Fruit fly (Drosophila melanogaster) ovary, adult (tissue): ENCODE results near the gene HLH3B.

Experiments
- CG17801 ChIP-seq: fragments of 200-800 bp; optimal IDR thresholded peaks from 2 replicates; lab custom pipeline; 2019; ENCODE audit warnings: missing biosample characterization, mild to moderate bottlenecking, missing genetic modification characterization, moderate library complexity; ENCODE audit not compliant: partially characterized antibody

Gene HLH3B

DNA sequence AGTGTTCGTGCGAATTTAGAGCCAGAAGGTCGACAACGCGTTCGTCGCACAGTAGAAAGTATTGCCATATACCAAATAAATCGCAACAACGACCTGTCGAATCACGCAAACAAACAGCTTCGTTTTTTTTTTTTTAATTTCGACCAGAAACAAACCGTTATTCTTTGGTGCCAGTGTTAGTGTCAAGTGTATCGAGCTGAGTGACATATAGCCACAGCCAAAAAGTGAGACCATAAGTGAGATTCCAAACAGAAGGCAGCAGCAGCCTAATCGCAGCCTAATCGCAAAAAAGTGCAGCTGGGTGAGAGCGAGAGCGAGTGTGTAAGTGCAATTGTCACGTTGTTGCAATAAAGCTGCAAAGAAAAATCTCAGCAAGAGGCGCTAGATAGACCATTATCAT is 4.1 kb upstream of the HLH3B start, which contains the start of gene per:
Gene per (plus strand): TSS at position 1 of the 400 bp plus-strand sequence.
- TF ChIP-seq CG17801 (GFP tag; lab: Kevin White, UChicago) = no peak

DNA sequence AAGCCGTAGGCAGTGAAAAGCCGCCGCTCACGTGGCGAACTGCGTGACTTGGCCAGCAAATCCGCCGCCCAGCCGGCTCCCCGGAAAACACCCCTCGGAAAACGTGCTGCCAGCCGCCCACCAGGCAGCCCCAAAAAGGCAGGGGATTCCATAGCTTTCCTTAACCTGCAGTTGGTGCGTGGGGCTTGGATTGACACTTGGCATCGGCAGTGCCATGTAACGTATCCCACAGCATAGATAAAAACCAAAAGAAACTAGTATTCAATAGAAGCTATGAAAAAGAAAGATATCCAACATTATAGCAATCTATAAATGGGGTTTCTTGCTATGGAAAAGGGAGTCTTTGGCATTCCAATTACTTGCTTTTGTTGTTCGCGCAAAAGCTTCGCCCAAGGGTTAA is 3.5 kb upstream of the HLH3B start:
- no peak for TF ChIP-seq CG17801 (GFP tag; lab: Kevin White, UChicago)

DNA sequence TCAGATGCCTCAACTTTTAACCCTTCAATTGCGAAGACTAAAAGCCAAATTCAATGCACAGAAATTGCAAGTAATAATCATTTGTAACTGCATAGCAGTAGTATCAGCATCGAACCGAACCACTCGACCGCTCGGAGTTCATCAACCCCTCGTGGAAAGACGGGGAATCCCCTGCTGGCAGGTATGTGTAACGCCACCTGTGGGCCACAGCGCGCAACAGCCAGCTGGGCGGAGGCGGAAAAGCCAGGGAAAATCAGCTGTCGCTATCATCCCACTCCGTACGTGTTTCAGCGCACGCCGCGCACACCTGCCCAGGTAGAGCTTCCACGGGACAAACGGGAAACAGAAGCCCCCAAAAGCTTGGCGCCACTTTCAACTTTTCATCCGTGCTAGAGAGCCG is 2.9 kb upstream of the HLH3B start:
- no peak for TF ChIP-seq CG17801 (GFP tag; lab: Kevin White, UChicago)

DNA sequence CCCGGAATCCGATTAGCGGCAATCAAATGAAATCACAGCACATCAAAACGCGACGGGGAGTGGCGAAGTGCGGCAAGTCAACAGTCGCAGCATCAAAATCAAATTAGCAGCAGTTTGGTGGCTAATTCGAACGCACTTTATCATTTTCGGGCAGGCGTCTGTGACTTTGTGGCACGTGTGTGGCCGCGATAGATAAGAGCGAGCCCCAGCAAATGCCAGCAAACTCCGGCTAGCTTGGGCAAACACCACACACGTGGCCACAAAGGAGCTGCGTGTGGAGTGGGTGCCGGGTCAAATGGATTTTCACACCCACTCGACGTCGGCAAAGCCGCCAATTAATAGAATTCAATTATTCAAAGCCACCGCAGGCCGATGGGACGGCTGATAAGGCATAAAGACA is 2.4 kb upstream of the HLH3B start:
- no peak for TF ChIP-seq CG17801 (GFP tag; lab: Kevin White, UChicago)

DNA sequence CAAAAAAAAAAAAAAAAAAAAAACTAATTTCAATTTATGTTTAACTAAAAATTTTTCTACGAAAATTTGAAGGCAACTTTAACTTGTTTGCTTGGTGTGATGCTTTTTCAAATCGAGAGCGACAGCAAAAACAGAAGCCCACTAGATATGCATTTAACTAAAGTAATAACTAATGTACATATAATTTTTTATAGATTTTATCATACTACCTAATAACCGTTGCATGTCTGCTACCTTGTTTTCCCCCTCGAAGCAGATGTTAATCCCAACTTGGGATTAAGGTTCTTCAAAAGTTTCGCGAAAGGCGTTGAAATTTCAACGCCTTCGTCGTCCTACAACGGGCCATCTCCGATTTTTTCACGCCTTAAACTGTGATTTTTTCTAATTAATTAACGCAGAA is 1.3 kb upstream of the HLH3B start, which contains the start of gene CG2652:
Gene CG2652 (minus strand): TSS at position 101 of the 400 bp plus-strand sequence.
- TF ChIP-seq CG17801 (GFP tag; lab: Kevin White, UChicago) = no peak

DNA sequence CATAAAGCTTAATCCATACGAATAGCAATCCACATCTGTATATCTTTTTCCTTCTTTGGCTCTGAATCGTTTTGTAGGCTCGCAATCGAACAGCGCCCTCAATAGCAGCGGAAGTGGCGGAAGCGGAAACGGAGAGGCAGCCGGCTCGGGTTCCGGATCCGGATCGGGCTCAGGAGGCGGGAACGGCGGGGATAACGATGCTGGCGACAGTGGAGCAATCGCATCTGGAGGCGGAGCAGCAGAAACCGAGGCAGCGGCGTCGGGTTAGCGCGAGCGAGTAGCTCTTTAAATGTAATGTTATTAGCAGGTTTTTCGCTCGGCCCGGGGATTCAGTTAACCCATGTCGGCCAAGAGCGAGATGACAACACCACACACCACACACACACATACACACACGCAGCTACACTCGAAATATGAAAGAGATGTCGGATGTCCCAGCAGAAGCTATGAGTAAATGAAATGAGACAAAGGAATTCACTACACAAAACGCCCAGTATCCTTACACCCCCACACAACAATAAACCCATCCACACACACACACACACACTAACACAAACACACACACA is 4.4 kb downstream of the HLH3B start:
- TF ChIP-seq CG17801 (GFP tag; lab: Kevin White, UChicago) = no peak

DNA sequence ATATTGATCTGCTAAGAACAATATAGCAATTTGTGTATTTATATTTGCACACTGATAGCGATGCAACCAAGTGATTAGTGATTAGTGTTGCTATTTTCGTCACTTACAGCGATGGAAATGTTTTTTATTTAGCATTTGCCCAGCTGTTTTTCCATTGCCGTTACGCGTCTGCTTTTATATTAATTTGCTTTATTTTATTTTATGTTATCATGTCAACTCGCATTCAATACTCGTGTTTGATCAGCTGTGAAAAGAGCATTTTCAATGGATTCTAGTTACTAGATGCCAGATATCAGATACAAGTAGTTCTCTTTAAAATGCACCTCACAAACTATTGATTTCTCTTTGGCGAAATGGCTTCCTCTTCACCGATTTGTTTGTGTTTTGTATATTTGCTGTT is 18.1 kb downstream of the HLH3B start:
- TF ChIP-seq CG17801 (GFP tag; lab: Kevin White, UChicago) = no peak

DNA sequence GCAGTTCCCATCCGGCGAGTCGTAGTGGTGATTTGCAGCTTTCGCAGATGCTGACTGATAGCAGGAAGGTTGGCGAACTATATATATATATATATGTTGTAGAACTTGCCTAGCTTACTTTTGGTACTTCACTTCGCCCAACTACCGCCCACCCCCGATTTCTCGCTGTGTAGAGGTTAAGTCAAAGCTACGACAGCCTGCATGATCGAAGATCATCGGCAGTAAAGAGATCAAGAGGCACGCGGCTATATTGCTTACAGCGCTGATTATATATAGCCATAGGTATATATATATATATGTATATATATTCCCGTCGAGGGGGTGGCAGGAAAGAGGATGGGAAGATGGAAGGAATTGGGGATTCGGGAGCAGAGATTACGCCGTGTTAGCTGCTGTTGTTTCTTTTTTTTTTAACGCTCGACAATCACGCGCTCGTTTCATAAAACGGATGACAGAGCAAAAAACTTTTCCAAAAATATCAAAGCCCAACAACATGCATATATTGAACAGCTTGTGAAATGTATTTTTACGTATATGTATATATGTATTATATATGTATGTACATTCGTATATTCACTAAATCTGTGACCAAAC is 18.9 kb downstream of the HLH3B start:
- TF ChIP-seq CG17801 (GFP tag; lab: Kevin White, UChicago) = no peak

DNA sequence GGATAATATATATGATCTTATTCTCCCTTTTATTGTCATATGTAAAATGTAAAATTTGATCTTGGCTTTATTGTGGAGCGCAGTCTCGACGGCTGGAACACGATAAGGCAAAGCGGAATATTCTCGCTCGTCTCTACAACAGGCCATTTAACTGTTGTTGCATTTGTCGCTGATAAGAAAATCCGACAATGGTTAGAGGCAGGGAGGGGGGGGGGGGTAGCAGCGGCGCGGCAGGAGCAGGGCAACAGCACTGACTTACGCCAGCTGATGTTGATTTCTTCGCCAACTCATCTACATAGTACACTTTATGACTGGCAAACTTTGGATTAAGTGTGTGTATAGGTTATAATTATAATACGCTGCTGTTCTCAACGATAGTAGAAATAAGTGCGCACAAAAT is 19.8 kb downstream of the HLH3B start:
- peak; percentile 17 for TF ChIP-seq CG17801 (GFP tag; lab: Kevin White, UChicago)

DNA sequence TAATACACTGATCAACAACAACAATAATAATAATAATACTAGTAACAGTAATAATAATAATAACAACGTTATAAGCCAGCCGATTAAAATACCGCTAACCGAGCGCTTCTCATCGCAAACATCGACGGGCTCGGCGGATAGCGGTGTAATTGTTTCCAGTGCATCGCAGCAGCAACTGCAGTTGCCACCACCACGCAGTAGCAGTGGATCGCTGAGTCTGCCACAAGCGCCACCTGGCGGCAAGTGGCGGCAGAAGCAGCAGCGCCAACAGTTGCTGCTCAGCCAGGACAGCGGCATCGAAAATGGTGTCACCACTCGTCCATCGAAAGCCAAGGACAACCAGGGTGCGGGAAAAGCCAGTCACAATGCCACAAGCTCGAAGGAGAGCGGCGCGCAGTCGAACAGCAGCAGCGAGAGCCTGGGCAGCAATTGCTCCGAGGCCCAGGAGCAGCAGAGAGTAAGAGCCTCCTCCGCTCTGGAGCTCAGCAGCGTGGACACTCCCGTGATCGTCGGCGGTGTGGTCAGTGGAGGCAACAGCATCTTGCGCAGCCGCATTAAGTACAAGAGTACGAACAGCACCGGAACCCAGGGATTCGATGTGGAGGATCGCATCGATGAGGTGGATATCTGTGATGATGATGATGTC is 22.0 kb downstream of the HLH3B start:
- no peak for TF ChIP-seq CG17801 (GFP tag; lab: Kevin White, UChicago)

DNA sequence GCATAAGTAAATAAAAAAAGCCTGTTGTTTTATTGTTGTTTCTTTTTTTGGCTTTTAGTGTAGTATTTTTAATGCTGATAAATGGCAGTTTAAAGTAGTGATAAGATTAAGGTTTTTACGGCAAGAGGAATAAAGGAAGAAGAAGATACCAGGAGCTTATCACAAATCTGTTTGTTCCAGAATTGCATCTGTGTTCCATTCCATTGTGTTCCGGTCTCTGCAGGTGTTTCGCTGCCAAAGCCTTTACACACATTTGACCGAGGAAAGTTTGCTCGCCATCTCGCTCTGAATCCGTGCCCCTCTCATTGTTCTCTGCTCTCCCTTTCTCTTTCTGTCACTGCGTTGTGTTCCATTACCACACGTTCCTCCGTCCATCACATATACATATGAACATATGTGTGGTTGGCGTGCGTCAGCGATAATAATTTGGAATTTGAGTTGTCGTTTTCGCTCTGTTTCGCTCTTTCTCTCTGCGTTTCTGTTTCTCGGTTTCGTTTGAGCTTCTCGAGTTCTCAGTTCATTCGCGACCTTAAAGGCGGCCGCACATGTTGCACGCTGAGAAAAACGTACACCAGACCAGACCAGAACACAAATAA is 23.2 kb downstream of the HLH3B start:
- peak; percentile 5 for TF ChIP-seq CG17801 (GFP tag; lab: Kevin White, UChicago)

DNA sequence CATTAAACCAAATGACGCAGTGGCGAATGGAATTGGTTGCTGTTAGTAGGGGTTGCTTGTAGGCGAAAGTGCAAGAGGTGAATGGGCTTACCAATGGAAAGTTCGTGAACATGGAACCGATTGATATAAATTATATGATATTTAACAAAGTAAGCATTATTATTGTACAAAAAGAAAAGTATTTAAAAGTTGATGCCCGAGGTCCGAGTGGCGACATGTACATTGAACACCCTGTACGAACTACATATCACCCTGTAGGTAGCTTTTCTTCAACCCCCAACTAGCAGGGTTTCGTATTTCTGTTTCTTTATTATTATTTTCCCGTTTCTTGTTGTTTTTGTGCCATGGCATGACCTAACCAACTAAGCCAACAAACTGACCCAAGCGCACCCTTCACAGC is 24.3 kb downstream of the HLH3B start:
- no peak for TF ChIP-seq CG17801 (GFP tag; lab: Kevin White, UChicago)

DNA sequence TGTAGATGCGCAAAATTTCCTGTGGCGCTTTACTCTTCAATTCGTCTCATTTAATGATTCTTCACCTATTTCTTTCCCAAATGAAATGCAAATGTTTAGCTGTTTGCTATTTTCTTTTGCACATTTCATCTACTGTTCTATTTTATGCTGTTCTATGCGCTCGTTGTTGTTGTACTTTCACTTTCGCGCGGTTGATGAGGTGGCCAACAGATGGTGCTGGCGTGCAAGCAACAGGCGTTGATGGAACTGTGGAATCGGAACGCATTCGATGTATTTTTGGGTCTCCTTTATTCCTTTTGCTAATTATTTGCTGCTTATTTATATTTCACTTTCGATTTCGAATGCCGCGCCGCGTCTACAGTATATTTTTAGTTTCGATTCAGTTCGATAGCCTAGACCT is 25.5 kb downstream of the HLH3B start:
- no peak for TF ChIP-seq CG17801 (GFP tag; lab: Kevin White, UChicago)

DNA sequence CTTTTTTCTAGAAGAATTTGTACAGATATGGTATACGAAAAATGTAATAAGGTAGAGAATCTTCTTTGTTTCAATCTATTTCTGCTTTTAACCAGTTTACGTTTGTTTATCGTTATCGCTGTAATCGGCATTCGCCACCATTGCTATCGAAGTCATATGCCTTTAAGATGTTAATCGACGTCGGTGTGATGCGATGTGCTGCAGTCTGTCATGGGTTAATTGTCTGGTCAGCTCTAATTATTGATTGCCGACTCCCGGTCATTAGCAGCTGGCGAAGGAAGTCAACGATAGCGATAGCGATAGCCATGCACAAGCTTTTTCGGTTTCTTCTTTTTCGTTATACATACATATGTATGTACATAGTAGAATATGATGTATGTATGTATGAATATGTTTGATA is 26.0 kb downstream of the HLH3B start:
- TF ChIP-seq CG17801 (GFP tag; lab: Kevin White, UChicago) = no peak

DNA sequence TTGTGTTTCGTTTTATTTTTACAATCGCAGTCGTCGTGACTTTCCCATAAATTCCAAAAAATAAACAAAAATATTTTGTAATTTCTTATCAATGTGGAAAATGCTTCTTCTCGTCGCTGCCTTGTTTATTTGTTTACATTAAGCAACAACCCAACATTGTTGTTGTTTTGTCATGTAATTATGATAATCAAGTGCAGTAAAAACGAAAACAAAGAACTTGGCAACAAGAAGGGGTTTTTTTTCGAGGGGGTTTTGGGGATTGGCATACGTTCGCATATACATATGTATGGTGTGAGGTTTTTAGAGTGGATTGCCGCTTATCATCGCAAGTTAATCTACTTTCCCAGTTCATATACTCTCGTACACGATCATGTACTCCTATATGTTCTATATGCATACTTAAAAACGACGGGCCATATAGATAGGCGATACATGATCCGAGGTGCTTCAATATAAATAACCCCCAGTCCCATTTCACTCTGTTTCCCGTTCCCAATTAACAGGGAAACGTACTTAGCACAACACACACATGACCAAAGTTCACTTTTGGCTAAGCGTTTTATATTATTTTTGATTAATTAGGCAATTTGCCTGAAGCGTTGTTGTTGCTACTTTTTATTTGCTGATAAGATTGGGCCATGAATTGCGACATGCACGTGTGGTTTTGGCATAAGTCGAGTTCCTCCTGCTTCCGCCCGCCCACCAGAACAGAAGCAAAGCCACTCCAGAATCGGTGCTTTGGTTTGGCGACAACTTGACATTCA is 27.8 kb downstream of the HLH3B start:
- TF ChIP-seq CG17801 (GFP tag; lab: Kevin White, UChicago) = peak; percentile 72
